Worm (Caenorhabditis elegans): ENCODE measurements around the gene F48F7.6.

DNA sequence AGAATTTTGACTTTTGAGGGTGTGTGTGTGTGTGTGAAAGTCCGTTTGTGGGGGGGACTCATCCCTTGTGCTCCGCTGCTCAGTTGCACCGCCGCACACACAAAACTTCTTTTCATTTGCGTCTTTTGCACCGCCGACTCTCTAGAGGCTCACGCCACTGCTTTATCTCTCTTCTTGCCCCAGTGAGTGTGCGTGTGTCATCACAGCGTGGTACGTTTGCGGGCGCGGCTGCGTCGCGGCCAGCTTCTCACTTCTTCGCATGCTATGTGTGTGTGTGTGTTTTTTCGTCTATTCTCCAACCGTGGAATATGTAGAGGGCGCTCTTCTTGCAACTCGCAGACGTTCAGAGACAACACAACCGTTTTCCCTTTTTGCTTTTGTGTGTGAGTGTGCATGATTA lies 32.1 kb upstream of the F48F7.6 start:
- TF ChIP-seq ceh-82 (tag; optimal IDR thresholded peaks at IDR 0.05) = no peak
- peak; percentile 94 for TF ChIP-seq lin-39 (tag; optimal IDR thresholded peaks at IDR 0.05)
- no peak for TF ChIP-seq nhr-12 (tag; optimal IDR thresholded peaks at IDR 0.05)
- no peak for TF ChIP-seq ama-1 (optimal IDR thresholded peaks at IDR 0.05)

Data from whole organism, L3 larva.